Worm (Caenorhabditis elegans) whole organism, L3 larva: ENCODE data around the gene drr-1.

Source experiments
- R02D3.7 ChIP-seq: fragments of 150-350 bp; optimal IDR thresholded peaks from 2 replicates; lab custom pipeline; 2014; ENCODE audit warnings: missing biosample characterization, missing genetic modification characterization
- ama-1 ChIP-seq: fragments of 150-350 bp; optimal IDR thresholded peaks from 2 replicates; lab custom pipeline; 2018
- ceh-16 ChIP-seq: sonication (generic microtip); optimal IDR thresholded peaks from 2 replicates; lab custom pipeline; 2017; ENCODE audit warnings: missing biosample characterization, missing genetic modification characterization
- ceh-28 ChIP-seq: fragments of 150-350 bp; optimal IDR thresholded peaks from 2 replicates; lab custom pipeline; 2014; ENCODE audit warnings: missing biosample characterization, missing genetic modification reagents, missing genetic modification characterization
- nhr-12 ChIP-seq: fragments of 150-350 bp; optimal IDR thresholded peaks from 2 replicates; lab custom pipeline; 2014; ENCODE audit warnings: missing biosample characterization, missing genetic modification characterization
- nhr-237 ChIP-seq: fragments of 150-350 bp; optimal IDR thresholded peaks from 2 replicates; lab custom pipeline; 2014; ENCODE audit warnings: missing biosample characterization, missing genetic modification characterization
- nhr-28 ChIP-seq: fragments of 150-350 bp; optimal IDR thresholded peaks from 2 replicates; lab custom pipeline; 2014; ENCODE audit warnings: missing biosample characterization, missing genetic modification characterization
- unc-39 ChIP-seq: sonication (generic microtip); optimal IDR thresholded peaks from 4 replicates; lab custom pipeline; 2017; ENCODE audit warnings: missing biosample characterization, missing genetic modification characterization

DNA sequence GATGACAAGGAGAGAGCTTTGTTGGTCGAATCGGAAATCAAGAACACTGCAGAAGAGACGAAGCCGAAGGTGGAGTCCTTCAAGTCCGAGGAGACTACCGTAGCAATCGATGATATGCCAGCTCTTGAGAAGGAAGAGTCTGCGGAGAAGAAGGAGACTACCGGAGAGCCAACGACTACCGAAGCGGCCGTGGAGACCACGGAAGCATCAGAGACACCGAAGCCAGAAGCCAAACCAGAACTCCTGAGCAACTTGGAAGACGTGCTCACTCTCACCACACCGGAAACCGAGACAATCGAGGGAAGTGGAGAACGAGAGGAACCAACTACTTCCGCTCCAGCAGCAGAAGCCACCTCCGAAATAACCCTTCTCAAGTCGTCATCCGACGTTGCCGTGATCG lies 11.6 kb downstream of the drr-1 start:
- TF ChIP-seq nhr-28 (tag; lab: Kevin White, UChicago) (no peak), nhr-237 (tag; lab: Kevin White, UChicago) (no peak), R02D3.7 (tag; lab: Kevin White, UChicago) (no peak), ama-1 (lab: Kevin White, UChicago) (no peak), unc-39 (tag; lab: Kevin White, UChicago) (no peak), ceh-16 (no peak), ceh-28 (tag; lab: Kevin White, UChicago) (no peak), nhr-12 (no peak)
